Worm (Caenorhabditis elegans) whole organism, mixed stage, embryonic: ENCODE results near the gene Y56A3A.30.

Experiments used
- ceh-83 ChIP-seq: fragments of 200-800 bp; sonication (Bioruptor generic); optimal IDR thresholded peaks from 2 replicates; lab custom pipeline; 2018; ENCODE audit warnings: mild to moderate bottlenecking, missing genetic modification characterization, missing compliant biosample characterization
- cnd-1 ChIP-seq: fragments of 200-800 bp; sonication (Bioruptor generic); optimal IDR thresholded peaks from 2 replicates; lab custom pipeline; 2018; ENCODE audit warnings: mild to moderate bottlenecking, missing genetic modification characterization, missing compliant biosample characterization
- drap-1 ChIP-seq: fragments of 200-800 bp; sonication (Bioruptor generic); optimal IDR thresholded peaks from 3 replicates; lab custom pipeline; 2018; ENCODE audit warnings: mild to moderate bottlenecking, missing genetic modification characterization, missing compliant biosample characterization
- lin-13 ChIP-seq: fragments of 150-350 bp; optimal IDR thresholded peaks from 2 replicates; lab custom pipeline; 2014; ENCODE audit warnings: missing biosample characterization, missing genetic modification characterization
- mep-1 ChIP-seq: fragments of 150-350 bp; optimal IDR thresholded peaks from 2 replicates; lab custom pipeline; 2017; ENCODE audit warnings: missing biosample characterization, missing genetic modification reagents, missing genetic modification characterization, inconsistent platforms
- nhr-237 ChIP-seq: fragments of 150-350 bp; optimal IDR thresholded peaks from 2 replicates; lab custom pipeline; 2014; ENCODE audit warnings: missing biosample characterization, missing genetic modification characterization
- nhr-28 ChIP-seq: fragments of 150-350 bp; optimal IDR thresholded peaks from 2 replicates; lab custom pipeline; 2014; ENCODE audit warnings: missing biosample characterization, missing genetic modification characterization
- pha-4 ChIP-seq: fragments of 150-350 bp; optimal IDR thresholded peaks from 2 replicates; lab custom pipeline; 2018; ENCODE audit warnings: missing biosample characterization, missing genetic modification reagents, missing genetic modification characterization
- snpc-4 ChIP-seq: fragments of 150-350 bp; optimal IDR thresholded peaks from 2 replicates; lab custom pipeline; 2014; ENCODE audit warnings: missing biosample characterization, missing genetic modification characterization
- ztf-11 ChIP-seq: fragments of 150-350 bp; optimal IDR thresholded peaks from 2 replicates; lab custom pipeline; 2014; ENCODE audit warnings: missing biosample characterization, missing genetic modification characterization

DNA sequence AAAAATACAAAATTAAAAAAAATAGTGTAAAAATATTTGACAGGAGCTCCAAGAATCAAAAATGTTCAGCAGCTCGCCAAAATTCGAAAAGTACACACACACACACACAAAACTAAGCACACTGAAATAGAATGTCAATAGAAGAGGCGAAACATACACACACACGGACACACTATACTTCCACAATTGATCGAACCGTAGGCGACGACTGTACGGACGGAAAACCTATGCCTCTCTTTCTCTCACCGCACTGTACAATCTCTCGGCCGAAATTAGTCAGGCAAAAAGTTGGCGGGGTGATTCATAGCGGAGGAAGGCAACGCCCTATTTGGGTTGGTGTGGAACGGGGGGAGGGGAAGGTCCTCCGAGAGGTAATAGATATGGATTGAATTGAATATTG lies 31.3 kb downstream of the Y56A3A.30 start:
- no peak for TF ChIP-seq ztf-11 (tag; lab: Kevin White, UChicago)
- TF ChIP-seq pha-4 (tag; lab: Kevin White, UChicago): peak; percentile 90
- no peak for TF ChIP-seq snpc-4 (tag; lab: Kevin White, UChicago)
- no peak for TF ChIP-seq ceh-83 (GFP tag; lab: Kevin White, UChicago)
- no peak for TF ChIP-seq drap-1 (GFP tag; lab: Kevin White, UChicago)
- no peak for TF ChIP-seq nhr-237 (tag; lab: Kevin White, UChicago)
- no peak for TF ChIP-seq nhr-28 (tag; lab: Kevin White, UChicago)
- no peak for TF ChIP-seq cnd-1 (tag; lab: Kevin White, UChicago)
- no peak for TF ChIP-seq lin-13 (tag; lab: Kevin White, UChicago)
- no peak for TF ChIP-seq mep-1 (tag; lab: Kevin White, UChicago)
